Worm (Caenorhabditis elegans) whole organism, L4 larva: Measurements from ENCODE around the gene Y39A1A.31.

Experiments used
- ZK546.5 ChIP-seq, 2 experiments: sonication (generic microtip); optimal IDR thresholded peaks; 2 replicates each; lab custom pipeline; 2017; ENCODE audit warnings: missing biosample characterization in 2 of 2, missing genetic modification characterization in 2 of 2
- aly-2 ChIP-seq: sonication (generic microtip); optimal IDR thresholded peaks from 2 replicates; lab custom pipeline; 2018; ENCODE audit warnings: missing biosample characterization, missing genetic modification characterization
- ama-1 ChIP-seq: fragments of 150-350 bp; optimal IDR thresholded peaks from 2 replicates; lab custom pipeline; 2014; ENCODE audit warnings: inconsistent platforms, mixed read lengths
- arid-1 ChIP-seq: fragments of 200-800 bp; sonication (Bioruptor generic); conservative IDR thresholded peaks from 2 replicates; pipeline ENCODE4 v1.3.6; 2022; ENCODE audit warnings: missing genetic modification reagents, missing genetic modification characterization, missing compliant biosample characterization
- egl-27 ChIP-seq: sonication (generic microtip); optimal IDR thresholded peaks from 3 replicates; lab custom pipeline; 2017; ENCODE audit warnings: missing biosample characterization, missing genetic modification reagents, missing genetic modification characterization
- fos-1 ChIP-seq: fragments of 150-350 bp; optimal IDR thresholded peaks from 2 replicates; lab custom pipeline; 2014; ENCODE audit warnings: missing biosample characterization, missing genetic modification characterization
- mdt-29 ChIP-seq: fragments of 200-800 bp; sonication (Bioruptor generic); IDR thresholded peaks from 2 replicates; pipeline ENCODE4 v1.3.6; 2022; ENCODE audit warnings: missing genetic modification reagents, missing genetic modification characterization, missing compliant biosample characterization
- nhr-11 ChIP-seq: fragments of 150-350 bp; optimal IDR thresholded peaks from 2 replicates; lab custom pipeline; 2014; ENCODE audit warnings: missing biosample characterization, missing genetic modification characterization
- nhr-237 ChIP-seq: sonication (generic microtip); optimal IDR thresholded peaks from 2 replicates; lab custom pipeline; 2017; ENCODE audit warnings: missing biosample characterization, missing genetic modification characterization
- nhr-25 ChIP-seq: sonication (generic microtip); optimal IDR thresholded peaks from 2 replicates; lab custom pipeline; 2017; ENCODE audit warnings: missing genetic modification characterization, mild to moderate bottlenecking, missing compliant biosample characterization, antibody characterized with exemption, moderate library complexity, borderline replicate concordance; ENCODE audit not compliant: insufficient read depth
- nhr-76 ChIP-seq: fragments of 150-350 bp; optimal IDR thresholded peaks from 2 replicates; lab custom pipeline; 2014; ENCODE audit warnings: missing biosample characterization, missing genetic modification characterization
- pqm-1 ChIP-seq: sonication (generic microtip); optimal IDR thresholded peaks from 2 replicates; lab custom pipeline; 2017; ENCODE audit warnings: missing biosample characterization, missing genetic modification characterization
- snpc-1.2 ChIP-seq: fragments of 200-800 bp; sonication (Bioruptor generic); IDR thresholded peaks from 2 replicates; pipeline ENCODE4 v1.3.6; 2022; ENCODE audit warnings: missing genetic modification reagents, missing genetic modification characterization, missing compliant biosample characterization

DNA sequence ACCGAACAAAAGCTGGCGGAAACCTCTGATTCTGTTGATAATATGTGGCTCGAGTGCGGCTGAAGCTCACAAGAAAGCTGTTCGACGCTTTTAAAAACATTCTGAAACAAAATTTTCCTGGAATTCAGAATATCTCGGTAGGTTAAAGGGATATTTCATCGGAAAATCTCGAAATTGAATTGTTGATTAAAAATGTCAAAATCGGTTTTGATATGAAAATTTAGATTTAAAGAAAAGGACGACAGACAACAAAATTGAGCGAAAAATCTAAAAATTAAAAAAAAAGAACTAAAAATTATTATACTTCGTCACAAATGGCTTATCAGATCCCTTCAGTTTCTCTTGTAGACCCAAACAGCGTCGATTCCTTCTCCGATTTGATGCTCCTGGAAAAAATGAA is 11.5 kb upstream of the Y39A1A.31 start, which contains the start of gene Y39A1A.20:
- TF ChIP-seq ama-1 (lab: Kevin White, UChicago) (no peak), arid-1 (GFP tag; lab: Robert Waterston, UW) (no peak), nhr-237 (no peak), fos-1 (tag; lab: Kevin White, UChicago) (no peak), snpc-1.2 (no peak), nhr-11 (tag; lab: Kevin White, UChicago) (no peak), pqm-1 (tag; lab: Kevin White, UChicago) (no peak), ZK546.5 (tag; optimal IDR thresholded peaks at IDR 0.05; lab: Kevin White, UChicago) (no peak), egl-27 (tag; lab: Kevin White, UChicago) (no peak), nhr-25 (tag; lab: Kevin White, UChicago) (no peak), aly-2 (tag; lab: Kevin White, UChicago) (no peak), mdt-29 (GFP tag; lab: Robert Waterston, UW) (no peak), nhr-76 (tag; lab: Kevin White, UChicago) (no peak)
